Fruit fly (Drosophila melanogaster) whole organism, embryonic: ENCODE results near the gene Fer3HCH.

Source experiments
- CG10321 ChIP-seq: fragments of 200-800 bp; sonication (Bioruptor generic); IDR thresholded peaks from 2 replicates; pipeline ENCODE4 v1.3.6; 2022; ENCODE audit warnings: missing biosample characterization, missing genetic modification characterization
- CG12155 ChIP-seq: fragments of 200-800 bp; sonication (Bioruptor generic); optimal IDR thresholded peaks from 3 replicates; lab custom pipeline; 2016; ENCODE audit warnings: missing biosample characterization, missing genetic modification characterization
- CG12219 ChIP-seq: fragments of 200-800 bp; sonication (Bioruptor generic); optimal IDR thresholded peaks from 3 replicates; lab custom pipeline; 2018; ENCODE audit warnings: missing biosample characterization, mild to moderate bottlenecking, missing genetic modification characterization
- CG13624 ChIP-seq: fragments of 200-800 bp; sonication (Bioruptor generic); optimal IDR thresholded peaks from 2 replicates; lab custom pipeline; 2016; ENCODE audit warnings: missing biosample characterization, missing genetic modification characterization
- CG13775 ChIP-seq: fragments of 200-800 bp; sonication (Bioruptor generic); optimal IDR thresholded peaks from 3 replicates; lab custom pipeline; 2017; ENCODE audit warnings: missing biosample characterization, mild to moderate bottlenecking, missing genetic modification characterization
- CG15073 ChIP-seq: fragments of 200-800 bp; sonication (Bioruptor generic); optimal IDR thresholded peaks from 2 replicates; lab custom pipeline; 2016; ENCODE audit warnings: missing biosample characterization, missing genetic modification characterization
- CG1603 ChIP-seq: fragments of 200-800 bp; sonication (Bioruptor generic); optimal IDR thresholded peaks from 2 replicates; lab custom pipeline; 2019; ENCODE audit warnings: missing biosample characterization, mild to moderate bottlenecking, missing genetic modification characterization, moderate library complexity
- CG17361 ChIP-seq: fragments of 200-800 bp; sonication (Bioruptor generic); IDR thresholded peaks from 3 replicates; pipeline ENCODE4 v1.3.6; 2022; ENCODE audit warnings: missing biosample characterization, missing genetic modification characterization
- CG17385 ChIP-seq: fragments of 200-800 bp; sonication (Bioruptor generic); optimal IDR thresholded peaks from 3 replicates; lab custom pipeline; 2018; ENCODE audit warnings: missing biosample characterization, mild to moderate bottlenecking, missing genetic modification characterization
- CG17568 ChIP-seq: fragments of 200-800 bp; sonication (Bioruptor generic); optimal IDR thresholded peaks from 2 replicates; lab custom pipeline; 2018; ENCODE audit warnings: missing biosample characterization, mild to moderate bottlenecking, missing genetic modification characterization, moderate library complexity
- CG2116 ChIP-seq: fragments of 200-800 bp; sonication (Bioruptor generic); optimal IDR thresholded peaks from 3 replicates; lab custom pipeline; 2018; ENCODE audit warnings: missing biosample characterization, mild to moderate bottlenecking, missing genetic modification characterization
- CG2678 ChIP-seq: fragments of 200-800 bp; sonication (Bioruptor generic); optimal IDR thresholded peaks from 3 replicates; lab custom pipeline; 2019; ENCODE audit warnings: missing biosample characterization, mild to moderate bottlenecking, missing genetic modification characterization, moderate library complexity
- CG32532 ChIP-seq: fragments of 200-800 bp; sonication (Bioruptor generic); IDR thresholded peaks from 2 replicates; pipeline ENCODE4 v1.3.6; 2022; ENCODE audit warnings: missing biosample characterization, missing genetic modification characterization
- CG6254 ChIP-seq: fragments of 200-800 bp; sonication (Bioruptor generic); optimal IDR thresholded peaks from 3 replicates; lab custom pipeline; 2017; ENCODE audit warnings: mild to moderate bottlenecking, missing biosample characterization, missing genetic modification reagents, missing genetic modification characterization
- CG6813 ChIP-seq: fragments of 200-800 bp; sonication (Bioruptor generic); optimal IDR thresholded peaks from 2 replicates; lab custom pipeline; 2017; ENCODE audit warnings: missing biosample characterization, missing genetic modification characterization, mild to moderate bottlenecking, moderate library complexity, missing genetic modification reagents
- CG7839 ChIP-seq: fragments of 200-800 bp; sonication (Bioruptor generic); optimal IDR thresholded peaks from 3 replicates; lab custom pipeline; 2018; ENCODE audit warnings: missing biosample characterization, mild to moderate bottlenecking, missing genetic modification characterization, moderate library complexity
- CG7987 ChIP-seq: fragments of 200-800 bp; sonication (Bioruptor generic); optimal IDR thresholded peaks from 2 replicates; lab custom pipeline; 2018; ENCODE audit warnings: missing biosample characterization, mild to moderate bottlenecking, missing genetic modification characterization, moderate library complexity
- CG8281 ChIP-seq: fragments of 200-800 bp; sonication (Bioruptor generic); optimal IDR thresholded peaks from 2 replicates; lab custom pipeline; 2018; ENCODE audit warnings: missing biosample characterization, mild to moderate bottlenecking, missing genetic modification characterization, moderate library complexity
- CG8478 ChIP-seq: fragments of >200 bp; optimal IDR thresholded peaks from 2 replicates; lab custom pipeline; 2018
- Camta ChIP-seq: fragments of 200-800 bp; sonication (Bioruptor generic); optimal IDR thresholded peaks from 2 replicates; lab custom pipeline; 2016; ENCODE audit warnings: missing biosample characterization, missing genetic modification characterization
- Dfd ChIP-seq, 2 experiments: fragments of >200 bp; optimal IDR thresholded peaks; 2 replicates each; lab custom pipeline; 2017; ENCODE audit warnings: missing biosample characterization in 2 of 2, missing genetic modification characterization in 2 of 2
- Gug ChIP-seq: fragments of 200-800 bp; sonication (Bioruptor generic); IDR thresholded peaks from 4 replicates; pipeline ENCODE4 v1.3.6; 2022; ENCODE audit warnings: missing biosample characterization, missing genetic modification characterization
- Hmr ChIP-seq: fragments of 200-800 bp; sonication (Bioruptor generic); optimal IDR thresholded peaks from 3 replicates; lab custom pipeline; 2017; ENCODE audit warnings: mild to moderate bottlenecking, missing biosample characterization, missing genetic modification reagents, missing genetic modification characterization
- Hr39 ChIP-seq: fragments of >200 bp; optimal IDR thresholded peaks from 2 replicates; lab custom pipeline; 2017
- Hsf ChIP-seq: fragments of 200-800 bp; sonication (Bioruptor generic); optimal IDR thresholded peaks from 3 replicates; lab custom pipeline; 2016; ENCODE audit warnings: missing biosample characterization, missing genetic modification characterization
- NFAT ChIP-seq: fragments of 200-800 bp; sonication (Bioruptor generic); IDR thresholded peaks from 2 replicates; pipeline ENCODE4 v1.3.6; 2022; ENCODE audit warnings: missing biosample characterization, missing genetic modification characterization
- Six4 ChIP-seq: fragments of 200-800 bp; sonication (Bioruptor generic); optimal IDR thresholded peaks from 2 replicates; lab custom pipeline; 2016; ENCODE audit warnings: missing biosample characterization, missing genetic modification characterization
- Sox100B ChIP-seq: fragments of 200-800 bp; sonication (Bioruptor generic); optimal IDR thresholded peaks from 3 replicates; lab custom pipeline; 2018; ENCODE audit warnings: missing biosample characterization, mild to moderate bottlenecking, missing genetic modification characterization
- TFAM ChIP-seq: fragments of 200-800 bp; sonication (Bioruptor generic); optimal IDR thresholded peaks from 2 replicates; lab custom pipeline; 2017; ENCODE audit warnings: missing biosample characterization, missing genetic modification characterization, inconsistent platforms
- Trl ChIP-seq, 3 experiments: fragments of >200 bp in 2 of 3; fragments of 200-800 bp in 1 of 3; sonication (Bioruptor generic) in 1 of 3; optimal IDR thresholded peaks; 2 replicates in 1 of 3; 3 replicates in 2 of 3; lab custom pipeline; 2016 to 2017; ENCODE audit warnings: missing biosample characterization in 1 of 3, missing genetic modification characterization in 1 of 3
- Vsx1 ChIP-seq: fragments of 200-800 bp; sonication (Bioruptor generic); optimal IDR thresholded peaks from 2 replicates; lab custom pipeline; 2017; ENCODE audit warnings: missing biosample characterization, mild to moderate bottlenecking, missing genetic modification characterization, missing genetic modification reagents
- abd-A ChIP-seq: fragments of 200-800 bp; sonication (Bioruptor generic); optimal IDR thresholded peaks from 3 replicates; lab custom pipeline; 2019; ENCODE audit warnings: missing biosample characterization, mild to moderate bottlenecking, missing genetic modification characterization, moderate library complexity
- ac ChIP-seq: fragments of 200-800 bp; sonication (Bioruptor generic); optimal IDR thresholded peaks from 3 replicates; lab custom pipeline; 2017; ENCODE audit warnings: missing biosample characterization, mild to moderate bottlenecking, missing genetic modification characterization
- cad ChIP-seq: fragments of >200 bp; optimal IDR thresholded peaks from 2 replicates; lab custom pipeline; 2017; ENCODE audit warnings: missing biosample characterization, missing genetic modification characterization
- dm ChIP-seq: fragments of 200-800 bp; sonication (Bioruptor generic); optimal IDR thresholded peaks from 3 replicates; lab custom pipeline; 2016; ENCODE audit warnings: missing biosample characterization, missing genetic modification characterization
- ftz-f1 ChIP-seq: fragments of 200-800 bp; sonication (Bioruptor generic); optimal IDR thresholded peaks from 2 replicates; lab custom pipeline; 2016; ENCODE audit warnings: missing biosample characterization, missing genetic modification characterization
- gsb-n ChIP-seq: fragments of 200-800 bp; sonication (Bioruptor generic); optimal IDR thresholded peaks from 3 replicates; lab custom pipeline; 2018; ENCODE audit warnings: missing biosample characterization, mild to moderate bottlenecking, missing genetic modification characterization
- hkb ChIP-seq, 2 experiments: fragments of 200-800 bp in 1 of 2; fragments of >200 bp in 1 of 2; sonication (Bioruptor generic) in 1 of 2; IDR thresholded peaks in 1 of 2; optimal IDR thresholded peaks in 1 of 2; 2 replicates each; pipeline versions ENCODE4 v1.3.6 to Lab custom; 2017 to 2022; ENCODE audit warnings: missing biosample characterization in 1 of 2, missing genetic modification characterization in 1 of 2
- lbe ChIP-seq: fragments of 200-800 bp; sonication (Bioruptor generic); optimal IDR thresholded peaks from 2 replicates; lab custom pipeline; 2016; ENCODE audit warnings: missing biosample characterization, mild to moderate bottlenecking, missing genetic modification characterization
- mld ChIP-seq: fragments of 200-800 bp; sonication (Bioruptor generic); IDR thresholded peaks from 3 replicates; pipeline ENCODE4 v1.3.6; 2022; ENCODE audit warnings: missing biosample characterization, missing genetic modification characterization; ENCODE audit not compliant: partially characterized antibody
- org-1 ChIP-seq: fragments of 200-800 bp; sonication (Bioruptor generic); optimal IDR thresholded peaks from 2 replicates; lab custom pipeline; 2017; ENCODE audit warnings: missing biosample characterization, missing genetic modification characterization
- pan ChIP-seq, 4 experiments: fragments of >200 bp in 3 of 4; fragments of 200-800 bp in 1 of 4; sonication (Bioruptor generic) in 1 of 4; optimal IDR thresholded peaks in 3 of 4; IDR thresholded peaks in 1 of 4; 2 replicates each; pipeline versions ENCODE4 v1.3.6 to Lab custom; 2017 to 2022; ENCODE audit warnings: missing biosample characterization in 2 of 4, missing genetic modification characterization in 2 of 4, mixed read lengths in 1 of 4
- scrt ChIP-seq: fragments of 200-800 bp; sonication (Bioruptor generic); optimal IDR thresholded peaks from 2 replicates; lab custom pipeline; 2018; ENCODE audit warnings: missing biosample characterization, mild to moderate bottlenecking, missing genetic modification characterization, moderate library complexity
- slou ChIP-seq: fragments of 200-800 bp; sonication (Bioruptor generic); optimal IDR thresholded peaks from 3 replicates; lab custom pipeline; 2016; ENCODE audit warnings: missing biosample characterization, missing genetic modification characterization
- sug ChIP-seq: fragments of 200-800 bp; optimal IDR thresholded peaks from 2 replicates; lab custom pipeline; 2019; ENCODE audit warnings: missing biosample characterization, mild to moderate bottlenecking, missing genetic modification characterization, moderate library complexity
- tx ChIP-seq: fragments of 200-800 bp; sonication (Bioruptor generic); optimal IDR thresholded peaks from 2 replicates; lab custom pipeline; 2016; ENCODE audit warnings: missing biosample characterization, missing genetic modification characterization
- wek ChIP-seq: fragments of 200-800 bp; sonication (Bioruptor generic); optimal IDR thresholded peaks from 3 replicates; lab custom pipeline; 2018; ENCODE audit warnings: missing biosample characterization, mild to moderate bottlenecking, missing genetic modification characterization, moderate library complexity
- wor ChIP-seq: fragments of 200-800 bp; sonication (Bioruptor generic); IDR thresholded peaks from 2 replicates; pipeline ENCODE4 v1.3.6; 2022; ENCODE audit warnings: missing biosample characterization, missing genetic modification characterization

Gene Fer3HCH

DNA sequence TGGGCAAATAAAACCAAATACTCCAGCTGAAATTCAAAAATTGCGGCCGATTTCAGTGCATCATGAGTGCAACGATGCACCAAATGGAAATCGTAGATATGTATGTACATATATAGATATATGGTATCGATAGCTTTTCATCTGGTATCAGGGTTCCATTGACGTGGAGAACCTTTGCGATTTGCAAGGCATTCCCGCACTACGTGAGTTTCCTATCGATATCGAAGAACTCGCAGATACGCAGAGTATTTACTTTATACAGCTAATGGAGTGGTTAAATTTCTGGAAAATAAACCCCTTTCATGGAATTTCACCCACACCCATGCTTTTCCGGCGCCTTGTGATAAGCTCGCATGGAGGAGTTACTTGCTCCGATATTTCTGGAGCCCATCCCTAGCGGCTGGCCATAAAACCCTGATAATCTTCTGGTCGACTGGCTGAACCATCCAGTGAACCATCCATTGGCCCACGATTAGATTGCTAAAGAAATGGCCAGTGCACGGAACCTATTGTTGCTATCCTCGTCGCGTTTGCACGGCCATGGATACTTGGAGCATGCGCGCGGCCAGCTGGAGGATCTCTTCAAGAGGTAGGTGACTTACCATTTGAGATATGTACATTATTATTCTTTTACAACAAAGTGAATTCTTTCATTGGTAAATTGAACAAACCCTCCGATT lies 13.8 kb downstream of the Fer3HCH start, which contains the start of gene CG2200 (continued):
- TF ChIP-seq CG17568 (GFP tag; lab: Kevin White, UChicago) = no peak
- TF ChIP-seq CG6254 (GFP tag; lab: Kevin White, UChicago) = no peak
- TF ChIP-seq CG7987 (GFP tag; lab: Kevin White, UChicago) = no peak
- no peak for TF ChIP-seq Vsx1 (GFP tag; lab: Kevin White, UChicago)
- TF ChIP-seq org-1 = no peak
- peak; percentile 44 for TF ChIP-seq CG13624 (GFP tag; lab: Kevin White, UChicago)
- TF ChIP-seq TFAM = no peak
- TF ChIP-seq slou (GFP tag; lab: Kevin White, UChicago) = no peak
- no peak for TF ChIP-seq hkb (optimal IDR thresholded peaks at IDR 0.05; lab: Kevin White, UChicago)
- peak; percentile 57; the same call in 1 of the 2 replicates for TF ChIP-seq hkb (GFP tag; IDR thresholded peaks at IDR 0.05; lab: Robert Waterston, UW)
- no peak for TF ChIP-seq wor (GFP tag; lab: Robert Waterston, UW)
- TF ChIP-seq ac = no peak
- no peak for TF ChIP-seq abd-A (tag; lab: Kevin White, UChicago)
- TF ChIP-seq CG7839 (tag; lab: Kevin White, UChicago) = peak; percentile 21
- peak; percentile 13 for TF ChIP-seq cad (GFP tag; lab: Kevin White, UChicago)
- TF ChIP-seq CG12155 (GFP tag; lab: Kevin White, UChicago) = peak; percentile 26
- TF ChIP-seq gsb-n (tag; lab: Kevin White, UChicago) = no peak
- TF ChIP-seq pan (optimal IDR thresholded peaks at IDR 0.05; lab: Kevin White, UChicago) = no peak
- peak in 1 of 2 experiments; percentile 51 for TF ChIP-seq pan (GFP tag; optimal IDR thresholded peaks at IDR 0.05 in 1 of 2, IDR thresholded peaks at IDR 0.05 in 1 of 2)
- TF ChIP-seq lbe = peak; percentile 71
- peak; percentile 69; the same call in 2 of the 3 replicates for TF ChIP-seq mld (GFP tag; lab: Robert Waterston, UW)
- peak; percentile 28 for TF ChIP-seq Hmr
- TF ChIP-seq Hr39 (lab: Kevin White, UChicago) = no peak
- peak; percentile 13 for TF ChIP-seq Hsf (GFP tag; lab: Kevin White, UChicago)
- peak; percentile 23 for TF ChIP-seq CG13775 (GFP tag; lab: Kevin White, UChicago)
- no peak for TF ChIP-seq CG8281 (tag; lab: Kevin White, UChicago)
- TF ChIP-seq sug (tag; lab: Kevin White, UChicago) = peak; percentile 42
- TF ChIP-seq Six4 (GFP tag; lab: Kevin White, UChicago) = peak; percentile 31
- no peak for TF ChIP-seq Gug (GFP tag; lab: Robert Waterston, UW)
- TF ChIP-seq CG32532 (GFP tag; lab: Robert Waterston, UW) = 0 out of 2 replicates have a peak, but pooled peaks have one; percentile 14
- TF ChIP-seq Camta (GFP tag; lab: Kevin White, UChicago) = no peak
- peak; percentile 97 for TF ChIP-seq CG2116
- TF ChIP-seq Sox100B (GFP tag; lab: Kevin White, UChicago) = peak; percentile 0
- TF ChIP-seq CG12219 = no peak
- TF ChIP-seq CG17361 (GFP tag; lab: Robert Waterston, UW) = peak; percentile 30; the same call in 1 of the 3 replicates
- no peak for TF ChIP-seq CG6813
- no peak for TF ChIP-seq CG15073 (GFP tag; lab: Kevin White, UChicago)
- peak; percentile 26 for TF ChIP-seq CG2678 (tag; lab: Kevin White, UChicago)
- TF ChIP-seq dm = no peak
- peak; percentile 33; the same call in 1 of the 2 replicates for TF ChIP-seq NFAT
- TF ChIP-seq ftz-f1 = no peak
- TF ChIP-seq Dfd (GFP tag; optimal IDR thresholded peaks at IDR 0.05; lab: Kevin White, UChicago) = no peak
- no peak for TF ChIP-seq CG10321 (GFP tag; lab: Robert Waterston, UW)
- no peak for TF ChIP-seq scrt (GFP tag; lab: Kevin White, UChicago)
- TF ChIP-seq CG1603 = peak; percentile 62
- TF ChIP-seq CG8478 (lab: Kevin White, UChicago) = no peak
- no peak for TF ChIP-seq tx (GFP tag; lab: Kevin White, UChicago)
- TF ChIP-seq CG17385 (GFP tag; lab: Kevin White, UChicago) = peak; percentile 19
- no peak for TF ChIP-seq Trl (optimal IDR thresholded peaks at IDR 0.05; lab: Kevin White, UChicago)
- TF ChIP-seq Trl (GFP tag; optimal IDR thresholded peaks at IDR 0.05; lab: Kevin White, UChicago) = peak; percentile 13
- no peak for TF ChIP-seq wek
